Fruit fly (Drosophila melanogaster): ENCODE results near the gene eIF3e.

eIF3e gene

DNA sequence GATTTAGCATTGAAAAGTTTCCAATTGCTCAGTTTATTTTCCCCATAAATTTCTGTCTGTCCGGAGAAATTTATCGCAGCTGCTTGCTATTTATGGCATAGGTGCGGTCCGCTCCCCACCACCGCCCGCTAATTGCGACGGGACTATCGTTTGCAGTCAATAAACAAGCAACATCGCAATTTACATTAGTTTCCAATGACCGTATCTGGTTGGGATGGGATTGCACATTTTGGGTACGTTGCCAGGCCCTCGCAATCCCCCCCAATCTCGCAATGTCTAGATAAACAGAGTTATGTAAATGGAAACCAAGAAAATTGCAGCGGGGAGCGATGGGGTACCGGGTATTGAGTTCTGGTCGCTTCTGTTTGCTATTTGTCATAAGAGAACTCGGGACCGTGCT is 17.9 kb upstream of the eIF3e start, which contains the start of gene nudC:
Gene nudC, plus strand, starts transcription at position 368 of the 400 bp plus-strand sequence.
- TF ChIP-seq Hr96 (GFP tag; optimal IDR thresholded peaks at IDR 0.05) (no peak), Crg-1 (GFP tag; optimal IDR thresholded peaks at IDR 0.05) (peak; percentile 60), Mnt (GFP tag; optimal IDR thresholded peaks at IDR 0.05) (peak; percentile 21), CG11617 (GFP tag; optimal IDR thresholded peaks at IDR 0.05) (no peak), CG7045 (GFP tag; optimal IDR thresholded peaks at IDR 0.05) (peak; percentile 50), CG5204 (GFP tag; optimal IDR thresholded peaks at IDR 0.05) (no peak), ovo (GFP tag; optimal IDR thresholded peaks at IDR 0.05) (peak; percentile 68), CG1620 (GFP tag; optimal IDR thresholded peaks at IDR 0.05) (peak; percentile 37), CG33017 (tag; optimal IDR thresholded peaks at IDR 0.05) (no peak), cic (GFP tag; optimal IDR thresholded peaks at IDR 0.05) (peak; percentile 59), CG14711 (tag; optimal IDR thresholded peaks at IDR 0.05) (no peak), Clk (GFP tag; optimal IDR thresholded peaks at IDR 0.05) (no peak), cnc (optimal IDR thresholded peaks at IDR 0.05) (no peak), kay (GFP tag; ENCODE audit: borderline replicate concordance) (peak; percentile 72), CG12768 (GFP tag; optimal IDR thresholded peaks at IDR 0.05) (peak; percentile 27), pad (GFP tag; optimal IDR thresholded peaks at IDR 0.05) (peak; percentile 16), toe (GFP tag; optimal IDR thresholded peaks at IDR 0.05) (no peak), tj (GFP tag; optimal IDR thresholded peaks at IDR 0.05) (peak; percentile 85), bab1 (GFP tag; optimal IDR thresholded peaks at IDR 0.05) (no peak), CG7101 (tag; optimal IDR thresholded peaks at IDR 0.05) (peak; percentile 36)

DNA sequence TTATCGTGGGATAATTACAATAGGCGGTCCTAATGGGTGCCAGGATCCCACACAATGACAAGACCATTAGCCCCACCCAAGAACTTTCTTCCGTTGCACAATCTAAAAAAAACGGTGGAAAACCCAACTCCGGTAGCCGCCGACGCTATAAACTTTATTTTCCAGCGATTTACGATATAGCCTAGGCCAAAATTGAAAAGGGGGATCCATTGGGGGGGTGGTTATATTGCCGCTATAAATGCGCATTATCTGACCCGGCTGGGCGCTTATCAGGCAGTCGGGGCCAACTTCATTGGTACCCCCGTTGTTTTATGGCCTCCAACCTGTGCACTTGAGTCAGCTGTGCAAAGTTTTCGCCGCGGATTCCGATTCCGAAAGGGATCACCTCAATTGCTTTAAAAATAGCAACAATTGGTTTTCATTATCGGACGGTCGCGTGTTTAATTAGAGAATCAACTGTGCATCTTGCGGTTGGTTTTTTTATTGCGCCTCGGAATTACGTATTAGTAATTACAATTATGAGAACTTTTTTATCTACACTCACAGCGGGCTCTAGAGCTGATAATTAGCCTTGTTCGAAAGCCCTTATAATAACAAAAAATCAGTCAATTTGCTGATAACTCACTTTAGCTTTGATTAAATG is 17.1 kb upstream of the eIF3e start:
- peak; percentile 59 for TF ChIP-seq Mnt (GFP tag; optimal IDR thresholded peaks at IDR 0.05)
- TF ChIP-seq bab1 (GFP tag; optimal IDR thresholded peaks at IDR 0.05), result no peak
- peak; percentile 37 for TF ChIP-seq CG7101 (tag; optimal IDR thresholded peaks at IDR 0.05)
- peak; percentile 59 for TF ChIP-seq toe (GFP tag; optimal IDR thresholded peaks at IDR 0.05)
- TF ChIP-seq Hr96 (GFP tag; optimal IDR thresholded peaks at IDR 0.05), result peak; percentile 63
- TF ChIP-seq Crg-1 (GFP tag; optimal IDR thresholded peaks at IDR 0.05), result peak; percentile 49
- TF ChIP-seq CG14711 (tag; optimal IDR thresholded peaks at IDR 0.05), result peak; percentile 53
- no peak for TF ChIP-seq cnc (optimal IDR thresholded peaks at IDR 0.05)
- peak; percentile 49 for TF ChIP-seq CG11617 (GFP tag; optimal IDR thresholded peaks at IDR 0.05)
- peak; percentile 91 for TF ChIP-seq cic (GFP tag; optimal IDR thresholded peaks at IDR 0.05)
- TF ChIP-seq ovo (GFP tag; optimal IDR thresholded peaks at IDR 0.05), result peak; percentile 66
- peak; percentile 47 for TF ChIP-seq CG5204 (GFP tag; optimal IDR thresholded peaks at IDR 0.05)
- TF ChIP-seq CG1620 (GFP tag; optimal IDR thresholded peaks at IDR 0.05), result no peak
- peak; percentile 93 for TF ChIP-seq CG12768 (GFP tag; optimal IDR thresholded peaks at IDR 0.05)
- peak; percentile 32 for TF ChIP-seq tj (GFP tag; optimal IDR thresholded peaks at IDR 0.05)
- peak; percentile 62 for TF ChIP-seq CG33017 (tag; optimal IDR thresholded peaks at IDR 0.05)
- TF ChIP-seq kay (GFP tag; ENCODE audit: borderline replicate concordance), result no peak
- peak; percentile 74 for TF ChIP-seq Clk (GFP tag; optimal IDR thresholded peaks at IDR 0.05)
- peak; percentile 61 for TF ChIP-seq pad (GFP tag; optimal IDR thresholded peaks at IDR 0.05)
- TF ChIP-seq CG7045 (GFP tag; optimal IDR thresholded peaks at IDR 0.05), result peak; percentile 93

DNA sequence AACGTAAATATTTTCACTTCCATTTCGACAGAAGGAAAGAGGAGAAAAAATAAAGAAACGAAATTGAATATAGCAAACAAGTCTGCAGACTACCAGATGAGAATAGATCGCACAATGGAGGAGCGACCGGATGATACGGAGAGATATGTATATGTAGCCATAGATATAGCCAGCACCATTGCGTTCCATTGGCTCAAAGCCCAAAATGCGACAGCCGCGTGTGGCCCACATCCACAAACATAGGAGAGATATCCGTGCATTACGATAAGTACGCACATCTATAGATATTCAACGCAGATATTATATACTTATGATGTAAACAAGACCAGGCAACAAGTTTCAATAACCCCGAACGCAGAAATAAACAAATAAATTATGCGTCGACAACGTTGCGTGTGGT is 16.5 kb upstream of the eIF3e start:
- TF ChIP-seq Clk (GFP tag; optimal IDR thresholded peaks at IDR 0.05) (no peak), cic (GFP tag; optimal IDR thresholded peaks at IDR 0.05) (no peak), bab1 (GFP tag; optimal IDR thresholded peaks at IDR 0.05) (no peak), kay (GFP tag; ENCODE audit: borderline replicate concordance) (no peak), CG1620 (GFP tag; optimal IDR thresholded peaks at IDR 0.05) (no peak), pad (GFP tag; optimal IDR thresholded peaks at IDR 0.05) (no peak), Crg-1 (GFP tag; optimal IDR thresholded peaks at IDR 0.05) (no peak), toe (GFP tag; optimal IDR thresholded peaks at IDR 0.05) (no peak), CG7045 (GFP tag; optimal IDR thresholded peaks at IDR 0.05) (no peak), CG7101 (tag; optimal IDR thresholded peaks at IDR 0.05) (no peak), CG5204 (GFP tag; optimal IDR thresholded peaks at IDR 0.05) (no peak), CG11617 (GFP tag; optimal IDR thresholded peaks at IDR 0.05) (no peak), CG14711 (tag; optimal IDR thresholded peaks at IDR 0.05) (no peak), Hr96 (GFP tag; optimal IDR thresholded peaks at IDR 0.05) (no peak), tj (GFP tag; optimal IDR thresholded peaks at IDR 0.05) (no peak), Mnt (GFP tag; optimal IDR thresholded peaks at IDR 0.05) (no peak)

dm6 chr3L:16801499-16802452 is 15.0 kb upstream of the eIF3e start:
- TF ChIP-seq Clk (GFP tag; optimal IDR thresholded peaks at IDR 0.05) (no peak), CG7045 (GFP tag; optimal IDR thresholded peaks at IDR 0.05) (peak; percentile 12), Mnt (GFP tag; optimal IDR thresholded peaks at IDR 0.05) (no peak), CG1620 (GFP tag; optimal IDR thresholded peaks at IDR 0.05) (no peak), CG11617 (GFP tag; optimal IDR thresholded peaks at IDR 0.05) (no peak), CG7101 (tag; optimal IDR thresholded peaks at IDR 0.05) (no peak), CG12768 (GFP tag; optimal IDR thresholded peaks at IDR 0.05) (peak; percentile 70), bab1 (GFP tag; optimal IDR thresholded peaks at IDR 0.05) (no peak), CG5204 (GFP tag; optimal IDR thresholded peaks at IDR 0.05) (peak; percentile 6), CG14711 (tag; optimal IDR thresholded peaks at IDR 0.05) (peak; percentile 3), Crg-1 (GFP tag; optimal IDR thresholded peaks at IDR 0.05) (no peak), tj (GFP tag; optimal IDR thresholded peaks at IDR 0.05) (no peak), ovo (GFP tag; optimal IDR thresholded peaks at IDR 0.05) (no peak), kay (GFP tag; ENCODE audit: borderline replicate concordance) (peak; percentile 86), pad (GFP tag; optimal IDR thresholded peaks at IDR 0.05) (no peak), CG33017 (tag; optimal IDR thresholded peaks at IDR 0.05) (no peak), cnc (optimal IDR thresholded peaks at IDR 0.05) (no peak), Hr96 (GFP tag; optimal IDR thresholded peaks at IDR 0.05) (no peak), toe (GFP tag; optimal IDR thresholded peaks at IDR 0.05) (peak; percentile 22), cic (GFP tag; optimal IDR thresholded peaks at IDR 0.05) (peak; percentile 6)
